Fruit fly (Drosophila melanogaster) whole organism, pupa: ENCODE measurements around the gene Arf1.
A peak's percentile ranks its signal among the peaks of the same experiment; 100 is the strongest.

Experiments used
- CG10348 ChIP-seq: fragments of 200-800 bp; sonication (Bioruptor generic); IDR thresholded peaks from 2 replicates; pipeline ENCODE4 v1.3.6; 2022; ENCODE audit warnings: missing biosample characterization, missing genetic modification characterization
- CG12605 ChIP-seq: fragments of 200-800 bp; sonication (Bioruptor generic); IDR thresholded peaks from 2 replicates; pipeline ENCODE4 v1.3.6; 2022; ENCODE audit warnings: missing biosample characterization, missing genetic modification characterization
- CG13204 ChIP-seq: fragments of 200-800 bp; sonication (Bioruptor generic); optimal IDR thresholded peaks from 2 replicates; lab custom pipeline; 2018; ENCODE audit warnings: missing biosample characterization, mild to moderate bottlenecking, missing genetic modification characterization, moderate library complexity
- CG14655 ChIP-seq: fragments of 200-800 bp; sonication (Bioruptor generic); optimal IDR thresholded peaks from 3 replicates; lab custom pipeline; 2017; ENCODE audit warnings: mild to moderate bottlenecking, missing biosample characterization, missing genetic modification reagents, missing genetic modification characterization
- CG15710 ChIP-seq: fragments of 200-800 bp; sonication (Bioruptor generic); optimal IDR thresholded peaks from 2 replicates; lab custom pipeline; 2018; ENCODE audit warnings: missing biosample characterization, mild to moderate bottlenecking, missing genetic modification characterization, moderate library complexity
- CG17806 ChIP-seq: fragments of 200-800 bp; sonication (Bioruptor generic); optimal IDR thresholded peaks from 2 replicates; lab custom pipeline; 2018; ENCODE audit warnings: missing biosample characterization, mild to moderate bottlenecking, missing genetic modification characterization, moderate library complexity
- CG32121 ChIP-seq: fragments of 200-800 bp; sonication (Bioruptor generic); IDR thresholded peaks from 2 replicates; pipeline ENCODE4 v1.3.6; 2022; ENCODE audit warnings: missing biosample characterization, missing genetic modification characterization
- CG34367 ChIP-seq: fragments of 200-800 bp; sonication (Bioruptor generic); optimal IDR thresholded peaks from 2 replicates; lab custom pipeline; 2018; ENCODE audit warnings: missing biosample characterization, mild to moderate bottlenecking, missing genetic modification characterization
- CG4496 ChIP-seq: fragments of 200-800 bp; sonication (Bioruptor generic); IDR thresholded peaks from 3 replicates; pipeline ENCODE4 v1.3.6; 2022; ENCODE audit warnings: missing biosample characterization, missing genetic modification characterization
- CG8159 ChIP-seq: fragments of 200-800 bp; sonication (Bioruptor generic); optimal IDR thresholded peaks from 3 replicates; lab custom pipeline; 2018; ENCODE audit warnings: missing biosample characterization, mild to moderate bottlenecking, missing genetic modification characterization, moderate library complexity
- CG8301 ChIP-seq: fragments of 200-800 bp; sonication (Bioruptor generic); optimal IDR thresholded peaks from 2 replicates; lab custom pipeline; 2018; ENCODE audit warnings: missing biosample characterization, mild to moderate bottlenecking, missing genetic modification characterization
- CG9948 ChIP-seq: fragments of 200-800 bp; sonication (Bioruptor generic); optimal IDR thresholded peaks from 2 replicates; lab custom pipeline; 2018; ENCODE audit warnings: missing biosample characterization, mild to moderate bottlenecking, missing genetic modification characterization, moderate library complexity
- D1 ChIP-seq: fragments of 200-800 bp; sonication (Bioruptor generic); optimal IDR thresholded peaks from 2 replicates; lab custom pipeline; 2018; ENCODE audit warnings: missing biosample characterization, mild to moderate bottlenecking, missing genetic modification characterization, moderate library complexity
- EcR ChIP-seq: fragments of 200-800 bp; sonication (Bioruptor generic); optimal IDR thresholded peaks from 3 replicates; lab custom pipeline; 2019; ENCODE audit warnings: missing biosample characterization, missing genetic modification characterization, mild to moderate bottlenecking, moderate library complexity, missing genetic modification reagents
- Ets98B ChIP-seq: fragments of 200-800 bp; sonication (Bioruptor generic); IDR thresholded peaks from 2 replicates; pipeline ENCODE4 v1.3.6; 2022; ENCODE audit warnings: missing biosample characterization, missing genetic modification characterization
- Pif1A ChIP-seq: fragments of 200-800 bp; sonication (Bioruptor generic); optimal IDR thresholded peaks from 3 replicates; lab custom pipeline; 2016; ENCODE audit warnings: missing biosample characterization, missing genetic modification characterization
- Pif1B ChIP-seq: fragments of 200-800 bp; sonication (Bioruptor generic); optimal IDR thresholded peaks from 3 replicates; lab custom pipeline; 2016; ENCODE audit warnings: missing biosample characterization, missing genetic modification characterization
- Snoo ChIP-seq: fragments of 200-800 bp; sonication (Bioruptor generic); optimal IDR thresholded peaks from 3 replicates; lab custom pipeline; 2017; ENCODE audit warnings: missing biosample characterization, mild to moderate bottlenecking, missing genetic modification characterization, inconsistent platforms
- fd96Ca ChIP-seq: fragments of 200-800 bp; sonication (Bioruptor generic); IDR thresholded peaks from 3 replicates; pipeline ENCODE4 v1.3.6; 2022; ENCODE audit warnings: missing biosample characterization, missing genetic modification characterization
- gl ChIP-seq: fragments of 200-800 bp; sonication (Bioruptor generic); optimal IDR thresholded peaks from 2 replicates; lab custom pipeline; 2018; ENCODE audit warnings: missing biosample characterization, mild to moderate bottlenecking, missing genetic modification characterization
- rn ChIP-seq: fragments of 200-800 bp; sonication (Bioruptor generic); IDR thresholded peaks from 2 replicates; pipeline ENCODE4 v1.3.6; 2022; ENCODE audit warnings: missing biosample characterization, missing genetic modification characterization

The Arf1 gene

dm6 chr3L:22871845-22872361 lies at the start of gene Arf1, which contains the start of gene CG11109:
Gene Arf1, minus strand, starts transcription at chr3L:22872231.
Gene CG11109, plus strand, starts transcription at chr3L:22872200.
- TF ChIP-seq CG12605 (GFP tag; lab: Robert Waterston, UW): no peak
- TF ChIP-seq rn (GFP tag; lab: Robert Waterston, UW): no peak
- TF ChIP-seq fd96Ca (GFP tag; lab: Robert Waterston, UW): no peak
- no peak for TF ChIP-seq Snoo
- TF ChIP-seq gl (tag; lab: Kevin White, UChicago): no peak
- TF ChIP-seq D1: no peak
- no peak for TF ChIP-seq CG10348 (GFP tag; lab: Robert Waterston, UW)
- no peak for TF ChIP-seq EcR (GFP tag; lab: Kevin White, UChicago)
- no peak for TF ChIP-seq CG34367 (tag; lab: Kevin White, UChicago)
- no peak for TF ChIP-seq CG17806 (tag; lab: Kevin White, UChicago)
- no peak for TF ChIP-seq CG14655 (GFP tag; lab: Kevin White, UChicago)
- no peak for TF ChIP-seq Pif1A
- TF ChIP-seq Ets98B (GFP tag; lab: Robert Waterston, UW): no peak
- no peak for TF ChIP-seq Pif1B
- TF ChIP-seq CG8159 (tag; lab: Kevin White, UChicago): no peak
- no peak for TF ChIP-seq CG32121
- TF ChIP-seq CG13204 (GFP tag; lab: Kevin White, UChicago): no peak

dm6 chr3L:22909914-22910541 lies 38.0 kb upstream of the Arf1 start, which contains the start of gene CG12768:
Gene CG12768, plus strand, starts transcription at chr3L:22910491.
- TF ChIP-seq CG8159 (tag; lab: Kevin White, UChicago) (peak; percentile 79), D1 (no peak), CG34367 (tag; lab: Kevin White, UChicago) (peak; percentile 24), fd96Ca (GFP tag; lab: Robert Waterston, UW) (no peak), Snoo (peak; percentile 45), CG32121 (no peak), CG12605 (GFP tag; lab: Robert Waterston, UW) (no peak), CG9948 (peak; percentile 64), CG8301 (tag; lab: Kevin White, UChicago) (peak; percentile 42), gl (tag; lab: Kevin White, UChicago) (no peak), CG4496 (GFP tag; lab: Robert Waterston, UW) (peak; percentile 66), CG14655 (GFP tag; lab: Kevin White, UChicago) (peak; percentile 81), CG15710 (tag; lab: Kevin White, UChicago) (peak; percentile 69), Ets98B (GFP tag; lab: Robert Waterston, UW) (no peak), CG17806 (tag; lab: Kevin White, UChicago) (peak; percentile 40)

dm6 chr3L:22909325-22909904 lies 37.4 kb upstream of the Arf1 start:
- TF ChIP-seq fd96Ca (GFP tag; lab: Robert Waterston, UW) (no peak), CG4496 (GFP tag; lab: Robert Waterston, UW) (0 out of 3 replicates have a peak, but pooled peaks have one; percentile 11)

- TF ChIP-seq gl (tag; lab: Kevin White, UChicago) (no peak), rn (GFP tag; lab: Robert Waterston, UW) (no peak), CG4496 (GFP tag; lab: Robert Waterston, UW) (no peak), CG14655 (GFP tag; lab: Kevin White, UChicago) (no peak), CG8159 (tag; lab: Kevin White, UChicago) (no peak), CG34367 (tag; lab: Kevin White, UChicago) (no peak), CG9948 (no peak), Pif1A (no peak), Ets98B (GFP tag; lab: Robert Waterston, UW) (no peak), CG12605 (GFP tag; lab: Robert Waterston, UW) (no peak), Pif1B (no peak), Snoo (no peak), fd96Ca (GFP tag; lab: Robert Waterston, UW) (no peak), CG13204 (GFP tag; lab: Kevin White, UChicago) (no peak), CG10348 (GFP tag; lab: Robert Waterston, UW) (no peak), CG15710 (tag; lab: Kevin White, UChicago) (no peak), CG17806 (tag; lab: Kevin White, UChicago) (no peak), EcR (GFP tag; lab: Kevin White, UChicago) (no peak), CG8301 (tag; lab: Kevin White, UChicago) (no peak), D1 (no peak)
Observed at dm6 chr3L:22901612-22902011, 29.6 kb upstream of the Arf1 start, which contains the start of gene BoYb. Gene BoYb, plus strand, starts transcription at chr3L:22901912.

DNA sequence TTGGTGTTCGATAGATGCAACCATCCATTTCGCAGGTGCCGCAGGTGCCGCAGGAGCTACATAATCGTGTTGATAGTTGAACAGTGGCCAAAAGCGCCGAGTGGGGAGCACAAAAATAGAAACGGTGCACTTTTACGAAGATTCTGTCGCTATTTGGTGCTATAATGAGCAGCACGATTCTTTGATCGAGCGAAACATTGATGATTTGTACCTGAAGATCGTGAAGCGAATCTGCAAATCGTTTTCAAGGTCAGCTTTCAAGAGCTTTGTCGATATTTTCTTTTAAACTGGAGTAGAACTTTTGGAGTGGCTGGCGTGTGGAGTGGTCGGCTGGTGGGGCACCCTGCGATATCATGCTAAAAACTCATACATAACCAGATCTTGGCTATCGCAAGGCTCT lies 26.4 kb upstream of the Arf1 start, which contains the start of gene CG11131:
TSS of gene CG11131 (plus strand) at position 301 of the 400 bp plus-strand sequence.
- TF ChIP-seq fd96Ca (GFP tag; lab: Robert Waterston, UW) (no peak), Pif1B (no peak), Snoo (no peak), CG8159 (tag; lab: Kevin White, UChicago) (no peak), Pif1A (no peak), D1 (no peak), EcR (GFP tag; lab: Kevin White, UChicago) (no peak), CG9948 (no peak), CG13204 (GFP tag; lab: Kevin White, UChicago) (no peak), CG32121 (no peak), CG12605 (GFP tag; lab: Robert Waterston, UW) (no peak), CG34367 (tag; lab: Kevin White, UChicago) (no peak), Ets98B (GFP tag; lab: Robert Waterston, UW) (no peak), CG8301 (tag; lab: Kevin White, UChicago) (no peak)
